Worm (Caenorhabditis elegans) whole organism, L4 larva: ENCODE measurements around the gene C29F3.7.

ENCODE experiments used
- fos-1 ChIP-seq: fragments of 150-350 bp; optimal IDR thresholded peaks from 2 replicates; lab custom pipeline; 2014; ENCODE audit warnings: missing biosample characterization, missing genetic modification characterization
- jun-1 ChIP-seq: fragments of 150-350 bp; optimal IDR thresholded peaks from 2 replicates; lab custom pipeline; 2014; ENCODE audit warnings: missing biosample characterization, missing genetic modification reagents, missing genetic modification characterization
- skn-1 ChIP-seq: fragments of 150-350 bp; optimal IDR thresholded peaks from 2 replicates; lab custom pipeline; 2014; ENCODE audit warnings: missing biosample characterization, missing genetic modification characterization
- snpc-4 ChIP-seq: fragments of 150-350 bp; optimal IDR thresholded peaks from 2 replicates; lab custom pipeline; 2014; ENCODE audit warnings: missing biosample characterization, missing genetic modification characterization
- unc-62 ChIP-seq, 3 experiments: fragments of 150-350 bp in 1 of 3; sonication (generic microtip); optimal IDR thresholded peaks in 2 of 3; peaks in 1 of 3; 1 replicate in 1 of 3; 2 replicates in 2 of 3; lab custom pipeline; 2014 to 2017; ENCODE audit warnings: missing biosample characterization in 3 of 3, missing genetic modification characterization in 3 of 3, missing genetic modification reagents in 3 of 3, missing genotype in 1 of 3
- zag-1 ChIP-seq: fragments of 150-350 bp; optimal IDR thresholded peaks from 2 replicates; lab custom pipeline; 2014; ENCODE audit warnings: missing biosample characterization, missing genetic modification characterization

ce11 chrV:15380857-15381256, 26.2 kb downstream of the C29F3.7 start, which contains the start of gene dhs-23:
- TF ChIP-seq zag-1 (tag; lab: Kevin White, UChicago) (no peak), unc-62 (GFP tag; optimal IDR thresholded peaks at IDR 0.05 in 1 of 2; lab: Kevin White, UChicago) (no peak), unc-62 (tag; optimal IDR thresholded peaks at IDR 0.05; lab: Kevin White, UChicago) (no peak), jun-1 (no peak), fos-1 (tag; lab: Kevin White, UChicago) (no peak), snpc-4 (no peak), skn-1 (tag; lab: Kevin White, UChicago) (no peak)
